Worm (Caenorhabditis elegans) whole organism, L1 larva: ENCODE data around the gene clc-9.

Source experiments
- C16A3.4 ChIP-seq: fragments of 150-350 bp; optimal IDR thresholded peaks from 2 replicates; lab custom pipeline; 2014; ENCODE audit warnings: missing biosample characterization, missing genetic modification characterization
- C34B4.2 ChIP-seq: sonication (generic microtip); optimal IDR thresholded peaks from 2 replicates; lab custom pipeline; 2017; ENCODE audit warnings: mild to moderate bottlenecking, missing genetic modification characterization, missing compliant biosample characterization
- F16B12.6 ChIP-seq: fragments of 150-350 bp; optimal IDR thresholded peaks from 2 replicates; lab custom pipeline; 2014; ENCODE audit warnings: missing biosample characterization, missing genetic modification characterization
- Y116A8C.19 ChIP-seq: sonication (generic microtip); optimal IDR thresholded peaks from 2 replicates; lab custom pipeline; 2016; ENCODE audit warnings: missing compliant biosample characterization, missing genetic modification characterization, borderline replicate concordance
- aha-1 ChIP-seq: fragments of 150-350 bp; optimal IDR thresholded peaks from 2 replicates; lab custom pipeline; 2014; ENCODE audit warnings: missing biosample characterization, missing genetic modification characterization
- alr-1 ChIP-seq: fragments of 200-800 bp; sonication (Bioruptor generic); optimal IDR thresholded peaks from 2 replicates; lab custom pipeline; 2018; ENCODE audit warnings: borderline replicate concordance, mild to moderate bottlenecking, missing genetic modification characterization, missing compliant biosample characterization
- blmp-1 ChIP-seq: fragments of 150-350 bp; optimal IDR thresholded peaks from 2 replicates; lab custom pipeline; 2014; ENCODE audit warnings: missing biosample characterization, missing genetic modification characterization
- ceh-63 ChIP-seq: fragments of 200-800 bp; sonication (Bioruptor generic); optimal IDR thresholded peaks from 2 replicates; lab custom pipeline; 2018; ENCODE audit warnings: mild to moderate bottlenecking, missing genetic modification characterization, missing compliant biosample characterization
- ceh-82 ChIP-seq, 3 experiments: fragments of 150-350 bp in 1 of 3; sonication (generic microtip) in 2 of 3; optimal IDR thresholded peaks; 2 replicates each; lab custom pipeline; 2014 to 2017; ENCODE audit warnings: missing biosample characterization in 3 of 3, missing genetic modification characterization in 3 of 3
- ceh-88 ChIP-seq: fragments of 200-800 bp; sonication (Bioruptor generic); IDR thresholded peaks from 2 replicates; pipeline ENCODE4 v1.3.6; 2022; ENCODE audit warnings: missing genetic modification characterization, missing compliant biosample characterization
- ceh-90 ChIP-seq: sonication (generic microtip); optimal IDR thresholded peaks from 2 replicates; lab custom pipeline; 2016; ENCODE audit warnings: missing genetic modification characterization, missing compliant biosample characterization
- ces-1 ChIP-seq: fragments of 150-350 bp; optimal IDR thresholded peaks from 2 replicates; lab custom pipeline; 2014; ENCODE audit warnings: missing biosample characterization, missing genetic modification reagents, missing genetic modification characterization
- efl-1 ChIP-seq, 4 experiments: fragments of 150-350 bp; optimal IDR thresholded peaks in 3 of 4; peaks in 1 of 4; 1 replicate in 1 of 4; 2 replicates in 3 of 4; lab custom pipeline; 2014; ENCODE audit warnings: missing biosample characterization in 2 of 4, missing genetic modification characterization in 2 of 4, missing genetic modification reagents in 2 of 4
- efl-3 ChIP-seq: fragments of 200-800 bp; sonication (Bioruptor generic); optimal IDR thresholded peaks from 2 replicates; lab custom pipeline; 2018; ENCODE audit warnings: mild to moderate bottlenecking, missing genetic modification characterization, missing compliant biosample characterization
- egl-27 ChIP-seq, 2 experiments: fragments of 150-350 bp in 1 of 2; sonication (generic microtip); optimal IDR thresholded peaks; 3 replicates each; lab custom pipeline; 2017 to 2018; ENCODE audit warnings: missing biosample characterization in 2 of 2, missing genetic modification characterization in 2 of 2, missing genetic modification reagents in 2 of 2
- elt-2 ChIP-seq: sonication (generic microtip); optimal IDR thresholded peaks from 2 replicates; lab custom pipeline; 2016; ENCODE audit warnings: missing genetic modification characterization, mild to moderate bottlenecking, inconsistent platforms, missing compliant biosample characterization, missing genetic modification reagents
- fkh-8 ChIP-seq: sonication (generic microtip); optimal IDR thresholded peaks from 2 replicates; lab custom pipeline; 2016; ENCODE audit warnings: mild to moderate bottlenecking, missing genetic modification characterization, missing compliant biosample characterization
- fos-1 ChIP-seq: fragments of 150-350 bp; optimal IDR thresholded peaks from 2 replicates; lab custom pipeline; 2014; ENCODE audit warnings: missing biosample characterization, missing genetic modification characterization
- irx-1 ChIP-seq: sonication (generic microtip); optimal IDR thresholded peaks from 2 replicates; lab custom pipeline; 2016; ENCODE audit warnings: missing genetic modification characterization, missing compliant biosample characterization
- isw-1 ChIP-seq: fragments of 200-800 bp; sonication (Bioruptor generic); IDR thresholded peaks from 2 replicates; pipeline ENCODE4 v1.3.6; 2022; ENCODE audit warnings: missing genetic modification characterization, missing compliant biosample characterization
- jun-1 ChIP-seq: fragments of 150-350 bp; optimal IDR thresholded peaks from 2 replicates; lab custom pipeline; 2014; ENCODE audit warnings: missing biosample characterization, missing genetic modification reagents, missing genetic modification characterization
- lin-13 ChIP-seq: fragments of 150-350 bp; optimal IDR thresholded peaks from 2 replicates; lab custom pipeline; 2014; ENCODE audit warnings: missing biosample characterization, missing genetic modification reagents, missing genetic modification characterization
- lin-14 ChIP-seq: fragments of 200-800 bp; sonication (Bioruptor generic); optimal IDR thresholded peaks from 2 replicates; lab custom pipeline; 2018; ENCODE audit warnings: mild to moderate bottlenecking, missing genetic modification characterization, moderate library complexity, missing compliant biosample characterization
- lin-15B ChIP-seq: fragments of 150-350 bp; sonication (generic microtip); optimal IDR thresholded peaks from 3 replicates; lab custom pipeline; 2014; ENCODE audit warnings: missing biosample characterization, missing genetic modification characterization
- lsy-2 ChIP-seq, 2 experiments: fragments of 150-350 bp; optimal IDR thresholded peaks; 2 replicates each; lab custom pipeline; 2014; ENCODE audit warnings: missing biosample characterization in 2 of 2, missing genetic modification characterization in 2 of 2
- mep-1 ChIP-seq: fragments of 150-350 bp; optimal IDR thresholded peaks from 2 replicates; lab custom pipeline; 2014; ENCODE audit warnings: missing biosample characterization, missing genetic modification characterization
- nhr-11 ChIP-seq: fragments of 150-350 bp; optimal IDR thresholded peaks from 2 replicates; lab custom pipeline; 2014; ENCODE audit warnings: missing biosample characterization, missing genetic modification characterization
- nhr-19 ChIP-seq: fragments of 200-800 bp; sonication (Bioruptor generic); conservative IDR thresholded peaks from 2 replicates; pipeline ENCODE4 v1.3.6; 2022; ENCODE audit warnings: missing genetic modification characterization, missing compliant biosample characterization
- nhr-20 ChIP-seq: sonication (generic microtip); optimal IDR thresholded peaks from 2 replicates; lab custom pipeline; 2016; ENCODE audit warnings: mild to moderate bottlenecking, missing genetic modification characterization, missing compliant biosample characterization
- nhr-237 ChIP-seq: fragments of 150-350 bp; optimal IDR thresholded peaks from 2 replicates; lab custom pipeline; 2014; ENCODE audit warnings: missing biosample characterization, missing genetic modification characterization
- nhr-71 ChIP-seq: sonication (generic microtip); optimal IDR thresholded peaks from 2 replicates; lab custom pipeline; 2016; ENCODE audit warnings: mild to moderate bottlenecking, missing genetic modification characterization, moderate library complexity, missing compliant biosample characterization
- nhr-76 ChIP-seq: sonication (generic microtip); optimal IDR thresholded peaks from 2 replicates; lab custom pipeline; 2017; ENCODE audit warnings: missing biosample characterization, missing genetic modification characterization
- nhr-77 ChIP-seq: fragments of 150-350 bp; optimal IDR thresholded peaks from 2 replicates; lab custom pipeline; 2014; ENCODE audit warnings: missing biosample characterization, missing genetic modification characterization
- nhr-84 ChIP-seq: sonication (generic microtip); optimal IDR thresholded peaks from 2 replicates; lab custom pipeline; 2017; ENCODE audit warnings: missing biosample characterization, missing genetic modification characterization
- nhr-85 ChIP-seq: sonication (generic microtip); peaks from one replicate; lab custom pipeline; 2016; ENCODE audit warnings: missing genetic modification characterization, inconsistent platforms, missing compliant biosample characterization
- nhr-90 ChIP-seq: sonication (generic microtip); optimal IDR thresholded peaks from 2 replicates; lab custom pipeline; 2016; ENCODE audit warnings: mild to moderate bottlenecking, missing genetic modification characterization, missing compliant biosample characterization; ENCODE audit not compliant: poor library complexity
- pag-3 ChIP-seq: sonication (generic microtip); optimal IDR thresholded peaks from 2 replicates; lab custom pipeline; 2017; ENCODE audit warnings: missing genetic modification characterization, mild to moderate bottlenecking, missing compliant biosample characterization, antibody characterized with exemption, borderline replicate concordance; ENCODE audit not compliant: insufficient read depth
- rnt-1 ChIP-seq: sonication (generic microtip); optimal IDR thresholded peaks from 2 replicates; lab custom pipeline; 2016; ENCODE audit warnings: mild to moderate bottlenecking, missing genetic modification characterization, moderate library complexity, missing compliant biosample characterization
- skn-1 ChIP-seq: fragments of 150-350 bp; optimal IDR thresholded peaks from 2 replicates; lab custom pipeline; 2014; ENCODE audit warnings: missing biosample characterization, missing genetic modification characterization
- sup-37 ChIP-seq: fragments of 200-800 bp; sonication (Bioruptor generic); optimal IDR thresholded peaks from 2 replicates; lab custom pipeline; 2018; ENCODE audit warnings: mild to moderate bottlenecking, missing genetic modification characterization, missing compliant biosample characterization
- tbx-2 ChIP-seq: sonication (generic microtip); optimal IDR thresholded peaks from 2 replicates; lab custom pipeline; 2016; ENCODE audit warnings: missing genetic modification characterization, missing compliant biosample characterization
- tlp-1 ChIP-seq: fragments of 150-350 bp; optimal IDR thresholded peaks from 2 replicates; lab custom pipeline; 2014; ENCODE audit warnings: missing biosample characterization, missing genetic modification characterization
- unc-130 ChIP-seq: fragments of 150-350 bp; optimal IDR thresholded peaks from 2 replicates; lab custom pipeline; 2017; ENCODE audit warnings: missing biosample characterization, missing genetic modification characterization, inconsistent platforms
- unc-30 ChIP-seq: sonication (generic microtip); optimal IDR thresholded peaks from 2 replicates; lab custom pipeline; 2017; ENCODE audit warnings: missing biosample characterization, missing genetic modification characterization
- unc-62 ChIP-seq: fragments of 150-350 bp; optimal IDR thresholded peaks from 2 replicates; lab custom pipeline; 2014; ENCODE audit warnings: missing biosample characterization, missing genetic modification reagents, missing genetic modification characterization
- unc-86 ChIP-seq: sonication (generic microtip); optimal IDR thresholded peaks from 2 replicates; lab custom pipeline; 2016; ENCODE audit warnings: missing genetic modification characterization, missing compliant biosample characterization
- unc-98 ChIP-seq: fragments of 200-800 bp; sonication (Bioruptor generic); IDR thresholded peaks from 2 replicates; pipeline ENCODE4 v1.3.6; 2022; ENCODE audit warnings: missing genetic modification characterization, missing compliant biosample characterization
- vab-15 ChIP-seq: sonication (generic microtip); optimal IDR thresholded peaks from 2 replicates; lab custom pipeline; 2017; ENCODE audit warnings: missing genotype, mild to moderate bottlenecking, missing genetic modification characterization, missing compliant biosample characterization
- zag-1 ChIP-seq: fragments of 150-350 bp; optimal IDR thresholded peaks from 2 replicates; lab custom pipeline; 2014; ENCODE audit warnings: missing biosample characterization, missing genetic modification characterization
- zip-4 ChIP-seq: fragments of 200-800 bp; sonication (Bioruptor generic); optimal IDR thresholded peaks from 2 replicates; lab custom pipeline; 2018; ENCODE audit warnings: mild to moderate bottlenecking, missing genetic modification characterization, moderate library complexity, missing compliant biosample characterization
- ztf-11 ChIP-seq, 2 experiments: sonication (generic microtip); optimal IDR thresholded peaks; 2 replicates each; lab custom pipeline; 2016 to 2017; ENCODE audit warnings: missing genetic modification characterization in 2 of 2, missing biosample characterization in 1 of 2, missing compliant biosample characterization in 1 of 2
- ztf-4 ChIP-seq: fragments of 150-350 bp; optimal IDR thresholded peaks from 2 replicates; lab custom pipeline; 2014; ENCODE audit warnings: missing biosample characterization, missing genetic modification characterization

The clc-9 gene

DNA sequence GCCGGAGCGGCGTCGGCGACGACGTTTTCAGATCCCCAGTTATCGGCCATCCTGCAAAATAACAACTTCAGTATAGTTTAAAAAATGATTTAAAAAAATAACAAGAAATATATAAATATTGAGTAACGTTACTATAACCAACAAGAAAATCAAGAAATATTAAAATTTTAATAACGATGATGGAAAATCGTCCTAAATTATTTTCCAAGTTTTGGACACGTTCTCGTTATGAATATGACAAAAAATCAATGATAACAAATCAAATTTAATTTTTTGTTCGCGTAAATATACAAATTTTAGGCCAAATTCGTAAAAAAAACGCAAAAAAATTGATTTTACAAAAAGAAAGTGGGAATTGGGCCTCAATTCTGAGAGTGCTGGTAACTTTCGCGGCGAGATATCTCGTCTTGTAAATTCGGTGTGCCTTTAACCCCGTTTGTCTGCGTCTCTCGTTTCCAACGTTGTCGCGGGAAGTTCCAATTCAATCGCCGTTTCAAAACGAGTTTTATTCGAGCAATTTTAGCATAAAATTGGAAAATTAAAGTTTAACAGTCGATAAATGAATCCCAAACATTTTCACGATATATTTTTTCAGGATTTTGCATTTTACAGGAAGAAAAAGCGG lies 1.6 kb upstream of the clc-9 start, which contains the start of gene rps-5:
Gene rps-5, minus strand, starts transcription at position 51 of the 625 bp plus-strand sequence.
- TF ChIP-seq nhr-84 (tag; lab: Kevin White, UChicago): no peak
- no peak for TF ChIP-seq efl-3 (GFP tag; lab: Kevin White, UChicago)
- TF ChIP-seq alr-1: no peak
- no peak for TF ChIP-seq unc-30 (tag; lab: Kevin White, UChicago)
- no peak for TF ChIP-seq egl-27 (tag; optimal IDR thresholded peaks at IDR 0.05; lab: Kevin White, UChicago)
- TF ChIP-seq ceh-88 (GFP tag; lab: Robert Waterston, UW): no peak
- peak; percentile 22 for TF ChIP-seq unc-86 (tag; lab: Kevin White, UChicago)
- no peak for TF ChIP-seq ztf-11 (tag; optimal IDR thresholded peaks at IDR 0.05; lab: Kevin White, UChicago)
- peak; percentile 44 to 71 (median 59) for TF ChIP-seq ceh-82 (tag; optimal IDR thresholded peaks at IDR 0.05; lab: Kevin White, UChicago)
- TF ChIP-seq ztf-4 (tag; lab: Kevin White, UChicago): no peak
- TF ChIP-seq pag-3 (tag; lab: Kevin White, UChicago): no peak
- peak; percentile 59 for TF ChIP-seq nhr-20 (tag; lab: Kevin White, UChicago)
- no peak for TF ChIP-seq ces-1 (GFP tag; lab: Kevin White, UChicago)
- TF ChIP-seq mep-1 (tag; lab: Kevin White, UChicago): peak; percentile 64
- peak; percentile 42 for TF ChIP-seq zag-1 (tag; lab: Kevin White, UChicago)
- no peak for TF ChIP-seq ceh-63
- peak; percentile 25 for TF ChIP-seq lin-15B (tag; lab: Kevin White, UChicago)
- no peak for TF ChIP-seq nhr-11 (tag; lab: Kevin White, UChicago)
- no peak for TF ChIP-seq unc-62 (GFP tag; lab: Kevin White, UChicago)
- TF ChIP-seq skn-1: peak; percentile 44
- no peak for TF ChIP-seq aha-1 (tag; lab: Kevin White, UChicago)
- no peak for TF ChIP-seq sup-37
- no peak for TF ChIP-seq nhr-237
- peak; percentile 43 for TF ChIP-seq jun-1 (tag; lab: Kevin White, UChicago)
- no peak for TF ChIP-seq vab-15 (tag; lab: Kevin White, UChicago)
- no peak for TF ChIP-seq nhr-76 (tag; lab: Kevin White, UChicago)
- peak; percentile 35 for TF ChIP-seq nhr-90
- TF ChIP-seq efl-1 (optimal IDR thresholded peaks at IDR 0.05; lab: Kevin White, UChicago): peak; percentile 79 to 89
- TF ChIP-seq efl-1 (GFP tag; optimal IDR thresholded peaks at IDR 0.05 in 1 of 2; lab: Kevin White, UChicago): peak; percentile 84 to 99
- TF ChIP-seq blmp-1: peak; percentile 54
- TF ChIP-seq C34B4.2 (tag; lab: Kevin White, UChicago): no peak
- TF ChIP-seq elt-2 (tag; lab: Kevin White, UChicago): peak; percentile 12
- TF ChIP-seq unc-98 (GFP tag; lab: Robert Waterston, UW): no peak
- peak; percentile 59 for TF ChIP-seq tbx-2
- TF ChIP-seq C16A3.4: peak; percentile 68
- peak; percentile 66 for TF ChIP-seq nhr-19 (GFP tag; lab: Robert Waterston, UW)
- TF ChIP-seq nhr-71 (tag; lab: Kevin White, UChicago): peak; percentile 80
- peak; percentile 52 for TF ChIP-seq fos-1
- TF ChIP-seq tlp-1 (tag; lab: Kevin White, UChicago): no peak
- TF ChIP-seq Y116A8C.19: no peak
- TF ChIP-seq fkh-8: peak; percentile 21
- TF ChIP-seq ceh-90 (tag; lab: Kevin White, UChicago): no peak
- TF ChIP-seq irx-1 (tag; lab: Kevin White, UChicago): peak; percentile 20
- peak; percentile 36 for TF ChIP-seq nhr-77
- peak; percentile 34 for TF ChIP-seq unc-130 (tag; lab: Kevin White, UChicago)
- TF ChIP-seq rnt-1 (tag; lab: Kevin White, UChicago): peak; percentile 63
- TF ChIP-seq nhr-85: peak; percentile 80
- TF ChIP-seq lin-14 (GFP tag; lab: Kevin White, UChicago): peak; percentile 65
- TF ChIP-seq isw-1 (GFP tag; lab: Robert Waterston, UW): peak; percentile 58
- TF ChIP-seq lsy-2 (tag; optimal IDR thresholded peaks at IDR 0.05; lab: Kevin White, UChicago): peak; percentile 80 to 92
- TF ChIP-seq F16B12.6 (tag; lab: Kevin White, UChicago): no peak
- TF ChIP-seq lin-13 (GFP tag; lab: Kevin White, UChicago): peak; percentile 3
- no peak for TF ChIP-seq zip-4 (GFP tag; lab: Kevin White, UChicago)
